Worm (Caenorhabditis elegans): ENCODE measurements around the gene hrde-1.

- TF ChIP-seq scrt-1 (GFP tag; IDR thresholded peaks at IDR 0.05) (peak; percentile 87), ama-1 (optimal IDR thresholded peaks at IDR 0.05) (no peak), B0310.2 (tag; optimal IDR thresholded peaks at IDR 0.05) (peak; percentile 82), ceh-13 (GFP tag; optimal IDR thresholded peaks at IDR 0.05) (peak; percentile 93), sea-1 (GFP tag; conservative IDR thresholded peaks at IDR 0.05) (peak; percentile 93), hnd-1 (tag; optimal IDR thresholded peaks at IDR 0.05) (peak; percentile 80), F13C5.2 (tag; optimal IDR thresholded peaks at IDR 0.05) (peak; percentile 92), pes-1 (GFP tag; IDR thresholded peaks at IDR 0.05) (peak; percentile 91), ets-7 (tag; optimal IDR thresholded peaks at IDR 0.05) (peak; percentile 75), flt-1 (GFP tag; IDR thresholded peaks at IDR 0.05) (peak; percentile 83), aly-1 (tag; optimal IDR thresholded peaks at IDR 0.05) (peak; percentile 77), tbx-11 (GFP tag; IDR thresholded peaks at IDR 0.05) (peak; percentile 92)
These were observed 5.0 kb downstream of the hrde-1 start, which contains the start of the genes rnf-121 and C16C10.4 for ce11 chrIII:4170903-4171377.
